Worm (Caenorhabditis elegans): ENCODE measurements around the gene col-172.

- no peak for TF ChIP-seq hlh-15 (tag; optimal IDR thresholded peaks at IDR 0.05)
- TF ChIP-seq unc-3 (GFP tag; conservative IDR thresholded peaks at IDR 0.05), result no peak
- no peak for TF ChIP-seq unc-3 (tag; optimal IDR thresholded peaks at IDR 0.05)
- no peak for TF ChIP-seq ama-1 (optimal IDR thresholded peaks at IDR 0.05)
- TF ChIP-seq nhr-232 (tag; optimal IDR thresholded peaks at IDR 0.05), result no peak
- no peak for TF ChIP-seq hlh-30 (tag; optimal IDR thresholded peaks at IDR 0.05; ENCODE audit: insufficient read depth)
- TF ChIP-seq F13H6.1 (tag; optimal IDR thresholded peaks at IDR 0.05), result no peak
- TF ChIP-seq fkh-10 (GFP tag; optimal IDR thresholded peaks at IDR 0.05), result no peak
- TF ChIP-seq sox-4 (tag; optimal IDR thresholded peaks at IDR 0.05), result no peak
- no peak for TF ChIP-seq ceh-45 (GFP tag; IDR thresholded peaks at IDR 0.05)
- TF ChIP-seq odd-2 (tag; optimal IDR thresholded peaks at IDR 0.05), result no peak
- no peak for TF ChIP-seq K02D7.2 (tag; optimal IDR thresholded peaks at IDR 0.05)
Observed at ce11 chrX:6654139-6654538, 18.5 kb upstream of the col-172 start.

Measured in whole organism, late embryonic.